Fruit fly (Drosophila melanogaster): ENCODE measurements around the gene Cpsf5.

DNA sequence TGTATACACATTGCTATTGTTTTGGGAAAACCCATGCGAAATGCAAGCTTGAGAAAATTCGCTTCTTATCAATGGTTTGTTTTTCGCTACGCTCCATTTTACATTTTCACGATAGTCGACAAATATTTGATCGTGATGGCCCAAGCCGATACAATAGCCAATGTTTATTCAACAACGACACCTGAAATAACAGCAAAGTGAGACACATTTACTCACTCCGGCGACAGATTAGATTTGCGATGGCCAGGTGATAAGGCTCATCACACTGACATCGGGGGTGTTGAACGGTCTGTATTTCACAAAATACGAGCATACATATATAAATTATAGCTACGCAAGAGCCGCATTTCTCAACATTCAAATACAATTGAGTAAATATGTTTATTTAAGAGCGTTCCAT is 13.7 kb upstream of the Cpsf5 start:
- TF ChIP-seq Mnt (GFP tag; optimal IDR thresholded peaks at IDR 0.05) = peak; percentile 77
- peak; percentile 76 for TF ChIP-seq CG33017 (tag; optimal IDR thresholded peaks at IDR 0.05)

Measured in whole organism, adult.